Fruit fly (Drosophila melanogaster): ENCODE results near the gene Npc2c.
A peak's percentile ranks its signal among the peaks of the same experiment; 100 is the strongest.

Npc2c gene

dm6 chr3R:10079267-10079987, 19.4 kb downstream of the Npc2c start (continued):
- TF ChIP-seq unc-4 (GFP tag; IDR thresholded peaks at IDR 0.05; ENCODE audit: partially characterized antibody) (no peak), CG5953 (GFP tag; IDR thresholded peaks at IDR 0.05) (no peak), Sin3A (optimal IDR thresholded peaks at IDR 0.05) (no peak), Ssrp (tag; optimal IDR thresholded peaks at IDR 0.05) (peak; percentile 25), CG2120 (GFP tag; optimal IDR thresholded peaks at IDR 0.05) (peak; percentile 14), lola (GFP tag; optimal IDR thresholded peaks at IDR 0.05) (no peak), ara (GFP tag; IDR thresholded peaks at IDR 0.05) (no peak), Trl (optimal IDR thresholded peaks at IDR 0.05) (peak; percentile 55 to 64), Trl (GFP tag; optimal IDR thresholded peaks at IDR 0.05) (peak; percentile 28)

- TF ChIP-seq scrt (GFP tag; optimal IDR thresholded peaks at IDR 0.05) (peak; percentile 4), chinmo (GFP tag; IDR thresholded peaks at IDR 0.05; ENCODE audit: partially characterized antibody) (peak; percentile 69; the same call in 1 of the 4 replicates), ERR (GFP tag; optimal IDR thresholded peaks at IDR 0.05) (peak; percentile 55), CG14667 (GFP tag; IDR thresholded peaks at IDR 0.05) (0 out of 2 replicates have a peak, but pooled peaks have one; percentile 6), ttk (GFP tag; IDR thresholded peaks at IDR 0.05) (0 out of 2 replicates have a peak, but pooled peaks have one; percentile 20), cg (GFP tag; optimal IDR thresholded peaks at IDR 0.05) (peak; percentile 55), Aef1 (GFP tag; IDR thresholded peaks at IDR 0.05) (no peak), ewg (GFP tag; optimal IDR thresholded peaks at IDR 0.05) (peak; percentile 81), CG12659 (GFP tag; optimal IDR thresholded peaks at IDR 0.05) (no peak), sc (optimal IDR thresholded peaks at IDR 0.05) (no peak), sc (GFP tag; optimal IDR thresholded peaks at IDR 0.05) (no peak), row (GFP tag; IDR thresholded peaks at IDR 0.05) (0 out of 3 replicates have a peak, but pooled peaks have one; percentile 5), CG10654 (GFP tag; optimal IDR thresholded peaks at IDR 0.05) (no peak), Trl (optimal IDR thresholded peaks at IDR 0.05) (peak; percentile 6 to 20), Trl (GFP tag; optimal IDR thresholded peaks at IDR 0.05) (no peak), CG32767 (GFP tag; IDR thresholded peaks at IDR 0.05) (0 out of 2 replicates have a peak, but pooled peaks have one; percentile 33), pfk (GFP tag; optimal IDR thresholded peaks at IDR 0.05) (peak; percentile 86), ftz-f1 (GFP tag; optimal IDR thresholded peaks at IDR 0.05) (peak; percentile 85)
These were observed 20.6 kb downstream of the Npc2c start for dm6 chr3R:10080699-10081098.

dm6 chr3R:10081469-10082111, 21.5 kb downstream of the Npc2c start:
- TF ChIP-seq pan (optimal IDR thresholded peaks at IDR 0.05) (no peak), pan (GFP tag; optimal IDR thresholded peaks at IDR 0.05 in 1 of 2, IDR thresholded peaks at IDR 0.05 in 1 of 2) (no peak), Scr (GFP tag; IDR thresholded peaks at IDR 0.05; ENCODE audit: partially characterized antibody) (no peak), Ets65A (GFP tag) (peak; percentile 75), CG2129 (GFP tag; IDR thresholded peaks at IDR 0.05; ENCODE audit: partially characterized antibody) (no peak), nau (GFP tag; optimal IDR thresholded peaks at IDR 0.05) (no peak), CG1024 (GFP tag; IDR thresholded peaks at IDR 0.05) (no peak), MESR4 (GFP tag; optimal IDR thresholded peaks at IDR 0.05) (no peak), scrt (GFP tag; optimal IDR thresholded peaks at IDR 0.05) (no peak), lab (GFP tag; optimal IDR thresholded peaks at IDR 0.05) (no peak), CG1603 (tag; optimal IDR thresholded peaks at IDR 0.05) (peak; percentile 4), CG18476 (GFP tag; optimal IDR thresholded peaks at IDR 0.05) (no peak), sens (GFP tag) (peak; percentile 75), gcm2 (GFP tag; optimal IDR thresholded peaks at IDR 0.05) (no peak), Med (GFP tag) (peak; percentile 67), row (GFP tag; IDR thresholded peaks at IDR 0.05) (peak; percentile 39; the same call in 1 of the 3 replicates), CG2712 (tag; optimal IDR thresholded peaks at IDR 0.05) (no peak), CG30403 (GFP tag; optimal IDR thresholded peaks at IDR 0.05) (no peak), CG15696 (tag; optimal IDR thresholded peaks at IDR 0.05) (no peak), Oaz (GFP tag; IDR thresholded peaks at IDR 0.05) (no peak), CG8388 (GFP tag; optimal IDR thresholded peaks at IDR 0.05) (peak; percentile 90), CG6791 (GFP tag; IDR thresholded peaks at IDR 0.05; ENCODE audit: partially characterized antibody) (no peak), sisA (GFP tag; IDR thresholded peaks at IDR 0.05) (peak; percentile 42; the same call in 1 of the 2 replicates), sna (GFP tag; IDR thresholded peaks at IDR 0.05; ENCODE audit: partially characterized antibody) (no peak)

All from whole organism, embryonic.